Worm (Caenorhabditis elegans): ENCODE results near the gene C18G1.8.

C18G1.8 gene

DNA sequence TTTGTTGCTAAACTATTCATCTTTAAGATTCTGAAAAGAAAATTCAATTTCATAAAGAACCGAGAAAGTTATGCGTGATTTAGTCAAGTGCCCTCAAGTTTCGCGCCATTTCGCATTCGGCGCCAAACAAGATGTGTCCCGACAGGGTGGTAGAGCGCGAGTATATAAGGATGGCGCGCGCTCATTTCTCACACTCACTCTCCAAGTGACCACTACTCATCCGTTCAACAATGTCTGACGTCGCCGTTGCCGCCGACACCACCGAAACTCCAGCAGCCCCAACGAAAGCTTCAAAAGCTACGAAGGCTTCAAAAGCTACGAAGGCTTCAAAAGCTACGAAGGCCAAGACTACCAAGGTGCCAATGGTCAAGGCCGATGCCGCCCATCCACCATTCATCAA, 12.3 kb downstream of the C18G1.8 start, which contains the start of gene hil-4:
hil-4 (plus strand) TSS at position 191 of the 400 bp plus-strand sequence.
- TF ChIP-seq F13C5.2 (tag; optimal IDR thresholded peaks at IDR 0.05) (no peak), hmbx-1 (tag; optimal IDR thresholded peaks at IDR 0.05) (no peak), hmg-4 (GFP tag; optimal IDR thresholded peaks at IDR 0.05) (no peak), ceh-36 (tag; optimal IDR thresholded peaks at IDR 0.05) (no peak), tbx-37 (GFP tag; conservative IDR thresholded peaks at IDR 0.05) (no peak), pes-1 (GFP tag; IDR thresholded peaks at IDR 0.05) (no peak)

DNA sequence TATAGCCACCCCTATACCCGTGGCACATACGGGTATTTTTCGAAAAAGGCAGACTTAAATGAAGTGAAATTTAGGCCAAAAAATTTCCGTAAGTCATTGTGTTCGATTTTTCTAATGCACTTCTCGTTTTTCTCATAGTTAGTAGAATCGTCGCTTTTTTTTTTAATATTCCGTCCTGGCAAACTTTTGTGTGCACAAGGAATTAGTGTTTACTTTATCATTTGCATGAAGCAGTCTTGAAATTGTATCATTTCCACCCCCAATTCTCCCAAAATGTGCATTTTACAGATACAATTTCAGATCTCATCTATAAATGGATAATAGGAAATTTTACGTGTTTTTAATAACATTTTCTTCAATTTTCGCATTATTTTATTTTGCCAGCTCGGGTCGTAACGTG, 16.1 kb downstream of the C18G1.8 start, which contains the start of gene C18G1.6:
C18G1.6 (plus strand) TSS at position 301 of the 400 bp plus-strand sequence.
- TF ChIP-seq sea-1 (GFP tag; conservative IDR thresholded peaks at IDR 0.05): no peak
- TF ChIP-seq F13C5.2 (tag; optimal IDR thresholded peaks at IDR 0.05): no peak
- no peak for TF ChIP-seq pes-1 (GFP tag; IDR thresholded peaks at IDR 0.05)
- no peak for TF ChIP-seq tra-4 (tag; optimal IDR thresholded peaks at IDR 0.05)
- no peak for TF ChIP-seq tbx-11 (GFP tag; IDR thresholded peaks at IDR 0.05)
- no peak for TF ChIP-seq ceh-13 (GFP tag; optimal IDR thresholded peaks at IDR 0.05)
- no peak for TF ChIP-seq hnd-1 (tag; optimal IDR thresholded peaks at IDR 0.05)
- TF ChIP-seq hmg-4 (GFP tag; optimal IDR thresholded peaks at IDR 0.05): no peak
- TF ChIP-seq ama-1 (optimal IDR thresholded peaks at IDR 0.05): no peak
- TF ChIP-seq flt-1 (GFP tag; IDR thresholded peaks at IDR 0.05): no peak
- TF ChIP-seq ets-7 (tag; optimal IDR thresholded peaks at IDR 0.05): no peak
- no peak for TF ChIP-seq hmbx-1 (tag; optimal IDR thresholded peaks at IDR 0.05)
- no peak for TF ChIP-seq scrt-1 (GFP tag; IDR thresholded peaks at IDR 0.05)
- no peak for TF ChIP-seq ceh-36 (tag; optimal IDR thresholded peaks at IDR 0.05)
- TF ChIP-seq aly-1 (tag; optimal IDR thresholded peaks at IDR 0.05): no peak
- no peak for TF ChIP-seq B0310.2 (tag; optimal IDR thresholded peaks at IDR 0.05)
- TF ChIP-seq tbx-37 (GFP tag; conservative IDR thresholded peaks at IDR 0.05): no peak

DNA sequence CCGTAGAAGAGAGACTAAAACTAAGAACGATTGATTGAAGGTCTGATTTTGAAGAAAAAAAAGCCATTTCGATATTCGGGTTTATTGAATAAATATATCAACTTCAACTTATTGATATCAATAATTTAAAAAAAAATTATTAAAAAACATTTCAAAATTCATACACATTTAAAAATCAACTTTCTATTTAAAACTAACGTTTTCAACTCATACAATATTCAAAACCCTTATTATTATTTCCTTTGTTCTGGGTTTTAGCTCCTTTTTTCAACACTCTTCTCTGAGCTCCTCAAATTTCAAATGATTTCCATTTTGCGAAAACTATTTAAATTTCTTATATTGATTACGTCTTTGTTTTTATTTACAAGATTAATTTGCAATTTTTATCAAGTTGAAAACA, 21.1 kb downstream of the C18G1.8 start, which contains the start of gene C18G1.7:
C18G1.7 (plus strand) TSS at position 301 of the 400 bp plus-strand sequence.
- TF ChIP-seq B0310.2 (tag; optimal IDR thresholded peaks at IDR 0.05): no peak
- no peak for TF ChIP-seq ceh-36 (tag; optimal IDR thresholded peaks at IDR 0.05)
- no peak for TF ChIP-seq tra-4 (tag; optimal IDR thresholded peaks at IDR 0.05)
- TF ChIP-seq tbx-11 (GFP tag; IDR thresholded peaks at IDR 0.05): no peak
- TF ChIP-seq flt-1 (GFP tag; IDR thresholded peaks at IDR 0.05): no peak
- TF ChIP-seq scrt-1 (GFP tag; IDR thresholded peaks at IDR 0.05): no peak

DNA sequence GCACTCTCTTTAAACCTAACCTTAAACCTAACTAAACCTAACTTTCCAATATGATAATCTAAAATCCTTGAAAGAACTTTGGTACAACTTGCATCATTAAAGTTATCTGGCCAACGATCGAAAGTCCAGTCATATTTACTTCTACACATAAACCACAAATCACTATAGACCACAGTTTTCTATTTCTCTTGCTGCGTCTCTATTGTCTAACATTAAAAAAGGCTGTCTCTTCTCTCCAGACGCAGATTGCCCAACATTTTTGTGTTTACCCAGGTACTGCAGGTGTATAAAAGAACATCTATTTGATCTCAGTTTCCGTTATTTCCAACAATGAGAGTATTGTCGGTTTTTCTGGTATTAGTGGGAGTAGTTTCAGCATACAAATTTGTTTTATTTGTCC, 24.2 kb downstream of the C18G1.8 start, which contains the start of gene ugt-61:
ugt-61 (plus strand) TSS at position 233 of the 400 bp plus-strand sequence.
- no peak for TF ChIP-seq hmg-4 (GFP tag; optimal IDR thresholded peaks at IDR 0.05)
- TF ChIP-seq F13C5.2 (tag; optimal IDR thresholded peaks at IDR 0.05): no peak
- no peak for TF ChIP-seq B0310.2 (tag; optimal IDR thresholded peaks at IDR 0.05)
- TF ChIP-seq tra-4 (tag; optimal IDR thresholded peaks at IDR 0.05): no peak
- TF ChIP-seq hnd-1 (tag; optimal IDR thresholded peaks at IDR 0.05): no peak
- no peak for TF ChIP-seq flt-1 (GFP tag; IDR thresholded peaks at IDR 0.05)
- TF ChIP-seq pes-1 (GFP tag; IDR thresholded peaks at IDR 0.05): no peak
- no peak for TF ChIP-seq hmbx-1 (tag; optimal IDR thresholded peaks at IDR 0.05)
- TF ChIP-seq ama-1 (optimal IDR thresholded peaks at IDR 0.05): no peak
- no peak for TF ChIP-seq tbx-11 (GFP tag; IDR thresholded peaks at IDR 0.05)
- no peak for TF ChIP-seq aly-1 (tag; optimal IDR thresholded peaks at IDR 0.05)
- no peak for TF ChIP-seq ceh-13 (GFP tag; optimal IDR thresholded peaks at IDR 0.05)
- no peak for TF ChIP-seq ceh-36 (tag; optimal IDR thresholded peaks at IDR 0.05)

DNA sequence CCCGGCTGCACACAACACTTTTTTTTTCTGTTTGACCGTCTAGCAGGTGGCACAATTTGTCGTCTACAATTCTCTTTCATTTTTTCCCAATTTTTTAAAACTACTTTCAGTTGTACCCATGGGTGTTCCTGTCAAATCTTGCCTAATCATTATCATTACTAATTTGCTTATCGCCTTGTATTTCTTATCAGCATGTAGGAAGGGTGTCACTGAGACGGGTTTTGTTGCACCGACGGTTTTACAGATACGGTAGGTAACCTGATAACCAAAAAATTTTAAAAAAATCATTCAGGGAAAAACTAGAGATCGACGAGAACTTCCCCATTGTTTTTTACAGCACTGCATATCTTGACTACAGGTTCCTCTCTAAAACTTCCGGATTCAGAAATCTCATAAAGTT, 28.7 kb downstream of the C18G1.8 start, which contains the start of gene F39G3.2:
F39G3.2 (plus strand) TSS at position 105 of the 400 bp plus-strand sequence.
- TF ChIP-seq B0310.2 (tag; optimal IDR thresholded peaks at IDR 0.05) (no peak), pes-1 (GFP tag; IDR thresholded peaks at IDR 0.05) (no peak), scrt-1 (GFP tag; IDR thresholded peaks at IDR 0.05) (no peak), ceh-13 (GFP tag; optimal IDR thresholded peaks at IDR 0.05) (no peak), hnd-1 (tag; optimal IDR thresholded peaks at IDR 0.05) (no peak), ets-7 (tag; optimal IDR thresholded peaks at IDR 0.05) (no peak), sea-1 (GFP tag; conservative IDR thresholded peaks at IDR 0.05) (no peak), tbx-37 (GFP tag; conservative IDR thresholded peaks at IDR 0.05) (no peak), hmg-4 (GFP tag; optimal IDR thresholded peaks at IDR 0.05) (no peak), tbx-11 (GFP tag; IDR thresholded peaks at IDR 0.05) (no peak), F13C5.2 (tag; optimal IDR thresholded peaks at IDR 0.05) (no peak), tra-4 (tag; optimal IDR thresholded peaks at IDR 0.05) (no peak), ceh-36 (tag; optimal IDR thresholded peaks at IDR 0.05) (no peak)

DNA sequence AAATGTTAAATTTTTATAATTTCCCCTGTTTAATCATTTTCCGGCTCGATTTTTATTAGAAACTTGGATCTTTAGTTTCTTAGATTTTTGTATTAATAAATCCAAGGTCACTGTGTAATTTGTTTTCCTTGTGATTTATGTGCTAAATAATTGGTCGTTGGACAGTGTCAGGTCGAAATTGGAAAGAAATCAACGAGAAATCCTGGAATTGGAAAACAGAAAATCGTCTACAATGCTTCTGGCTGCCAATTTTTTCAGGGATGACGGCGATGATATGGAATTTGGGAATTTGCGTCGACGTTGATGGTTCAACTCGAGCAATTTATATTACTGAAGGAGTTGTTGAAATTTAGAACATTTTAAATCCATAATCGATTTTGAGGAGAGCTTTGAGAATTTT, 31.8 kb downstream of the C18G1.8 start:
- TF ChIP-seq scrt-1 (GFP tag; IDR thresholded peaks at IDR 0.05) (no peak), tbx-37 (GFP tag; conservative IDR thresholded peaks at IDR 0.05) (no peak), hmbx-1 (tag; optimal IDR thresholded peaks at IDR 0.05) (no peak), ets-7 (tag; optimal IDR thresholded peaks at IDR 0.05) (no peak), tra-4 (tag; optimal IDR thresholded peaks at IDR 0.05) (no peak), ceh-36 (tag; optimal IDR thresholded peaks at IDR 0.05) (no peak), tbx-11 (GFP tag; IDR thresholded peaks at IDR 0.05) (no peak), F13C5.2 (tag; optimal IDR thresholded peaks at IDR 0.05) (no peak), B0310.2 (tag; optimal IDR thresholded peaks at IDR 0.05) (no peak), aly-1 (tag; optimal IDR thresholded peaks at IDR 0.05) (no peak), sea-1 (GFP tag; conservative IDR thresholded peaks at IDR 0.05) (no peak)

DNA sequence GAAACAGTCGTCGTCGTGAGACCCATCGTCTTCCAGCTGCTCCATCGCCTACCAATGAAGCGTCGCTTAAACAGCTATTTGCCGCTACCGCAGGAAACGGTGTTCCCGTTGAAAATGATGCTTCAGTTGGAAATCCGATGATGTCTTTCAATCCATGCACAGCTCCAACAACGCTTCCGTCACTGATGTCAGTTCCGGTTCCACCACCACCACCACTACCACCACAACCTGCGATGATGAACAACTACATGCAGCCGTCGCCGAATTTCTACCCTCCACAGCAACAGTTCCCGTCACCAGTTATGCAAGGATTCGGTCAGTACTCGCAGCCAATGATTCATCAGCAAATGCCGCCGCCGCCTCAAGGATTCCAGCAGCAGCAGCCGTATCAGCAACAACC, 32.4 kb downstream of the C18G1.8 start:
- TF ChIP-seq ama-1 (optimal IDR thresholded peaks at IDR 0.05) (no peak), aly-1 (tag; optimal IDR thresholded peaks at IDR 0.05) (no peak), hnd-1 (tag; optimal IDR thresholded peaks at IDR 0.05) (no peak), ets-7 (tag; optimal IDR thresholded peaks at IDR 0.05) (no peak), tbx-37 (GFP tag; conservative IDR thresholded peaks at IDR 0.05) (no peak), F13C5.2 (tag; optimal IDR thresholded peaks at IDR 0.05) (no peak), flt-1 (GFP tag; IDR thresholded peaks at IDR 0.05) (no peak), ceh-36 (tag; optimal IDR thresholded peaks at IDR 0.05) (no peak), tbx-11 (GFP tag; IDR thresholded peaks at IDR 0.05) (no peak), ceh-13 (GFP tag; optimal IDR thresholded peaks at IDR 0.05) (no peak), scrt-1 (GFP tag; IDR thresholded peaks at IDR 0.05) (no peak), pes-1 (GFP tag; IDR thresholded peaks at IDR 0.05) (no peak), B0310.2 (tag; optimal IDR thresholded peaks at IDR 0.05) (no peak)
